Fruit fly (Drosophila melanogaster): ENCODE measurements around the gene CG43098.

DNA sequence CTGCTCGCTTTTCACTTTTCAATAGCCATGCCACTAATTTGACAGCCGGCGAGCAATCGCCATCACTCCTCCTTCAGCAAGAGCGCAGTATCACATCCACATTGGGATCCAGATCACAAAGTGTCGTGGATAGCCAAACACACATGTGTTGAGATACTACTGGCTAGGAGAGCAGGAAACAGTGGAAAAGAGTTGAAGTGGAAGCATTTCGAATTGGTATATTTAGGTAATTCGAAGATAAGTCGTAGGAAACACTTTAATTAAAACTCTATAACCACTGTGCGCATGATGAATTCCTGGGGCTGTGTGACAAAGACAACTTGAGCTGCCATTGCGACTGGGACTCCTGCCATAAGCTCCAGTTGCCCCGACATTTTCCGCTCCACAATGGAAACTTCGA is 31.2 kb downstream of the CG43098 start:
- TF ChIP-seq CG9948 (tag; optimal IDR thresholded peaks at IDR 0.05) (peak; percentile 32), CG12605 (GFP tag; IDR thresholded peaks at IDR 0.05) (0 out of 2 replicates have a peak, but pooled peaks have one; percentile 38), gl (tag; optimal IDR thresholded peaks at IDR 0.05) (no peak), CG8301 (tag; optimal IDR thresholded peaks at IDR 0.05) (peak; percentile 30), CG4496 (GFP tag; IDR thresholded peaks at IDR 0.05) (peak; percentile 42; the same call in 2 of the 3 replicates), CG32121 (GFP tag; IDR thresholded peaks at IDR 0.05) (peak; percentile 38; the same call in 1 of the 2 replicates), CG8159 (tag; optimal IDR thresholded peaks at IDR 0.05) (peak; percentile 53), D1 (tag; optimal IDR thresholded peaks at IDR 0.05) (no peak), Pif1A (GFP tag; optimal IDR thresholded peaks at IDR 0.05) (no peak), CG13204 (GFP tag; optimal IDR thresholded peaks at IDR 0.05) (no peak)

All from whole organism, pupa.